Fruit fly (Drosophila melanogaster): ENCODE results near the gene CG13891.

CG13891 gene

DNA sequence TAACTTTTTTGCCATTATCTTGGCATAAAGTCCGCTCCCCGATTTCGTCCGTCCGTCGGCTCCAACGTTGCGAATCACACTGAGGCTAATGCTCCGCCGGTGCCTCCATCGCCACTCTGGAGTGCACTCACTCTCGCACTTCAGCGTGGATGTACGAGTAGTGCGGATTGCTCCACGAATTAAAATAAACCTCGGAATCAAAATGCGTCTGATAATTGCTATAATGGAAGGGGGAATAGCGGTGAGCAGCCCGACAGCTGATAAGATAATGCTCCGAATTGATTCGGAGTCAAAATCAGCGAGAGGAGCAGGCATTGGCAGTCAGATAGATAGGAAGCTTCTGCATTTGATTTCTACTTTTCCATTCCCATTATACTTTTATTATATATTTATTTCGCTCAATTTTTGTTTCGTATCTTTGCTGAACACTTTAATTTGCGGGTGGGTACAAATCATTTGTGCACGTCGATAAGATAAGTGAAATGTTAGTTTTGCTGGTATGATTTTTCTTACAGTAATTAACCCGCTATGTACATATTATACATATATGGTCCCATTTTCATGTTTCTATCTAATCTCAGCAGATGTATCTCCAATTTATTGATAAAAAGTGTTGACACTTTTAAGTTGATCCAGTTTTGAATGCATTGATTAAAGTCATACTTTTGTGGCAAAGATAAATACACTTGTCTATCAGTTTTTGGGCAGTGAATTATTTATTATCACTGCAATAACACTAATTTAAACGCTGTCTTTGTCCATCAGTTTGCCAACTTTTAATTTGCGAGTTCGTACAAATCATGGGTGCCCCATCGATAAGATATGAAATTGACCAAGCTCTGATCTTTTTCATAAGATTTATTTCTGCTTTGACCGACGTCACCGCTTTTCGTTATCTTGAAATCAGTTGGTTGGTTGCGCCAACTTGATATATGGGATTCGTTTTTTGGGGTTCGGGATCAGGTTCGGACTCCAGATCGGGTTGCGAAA, 14.6 kb upstream of the CG13891 start:
- TF ChIP-seq EcR (GFP tag; optimal IDR thresholded peaks at IDR 0.05), result peak; percentile 72
- 0 out of 2 replicates have a peak, but pooled peaks have one; percentile 13 for TF ChIP-seq CG32121 (GFP tag; IDR thresholded peaks at IDR 0.05)
- TF ChIP-seq CG12605 (GFP tag; IDR thresholded peaks at IDR 0.05), result no peak

dm6 chr3L:447249-447648, 13.5 kb upstream of the CG13891 start:
- TF ChIP-seq CG32121 (GFP tag; IDR thresholded peaks at IDR 0.05) (no peak), fd96Ca (GFP tag; IDR thresholded peaks at IDR 0.05) (no peak), CG12605 (GFP tag; IDR thresholded peaks at IDR 0.05) (no peak; the same call in 1 of the 2 replicates), CG15710 (tag; optimal IDR thresholded peaks at IDR 0.05) (no peak), CG8301 (tag; optimal IDR thresholded peaks at IDR 0.05) (no peak), CG34367 (tag; optimal IDR thresholded peaks at IDR 0.05) (no peak), CG13204 (GFP tag; optimal IDR thresholded peaks at IDR 0.05) (no peak), CG14655 (GFP tag; optimal IDR thresholded peaks at IDR 0.05) (no peak), gl (tag; optimal IDR thresholded peaks at IDR 0.05) (no peak), rn (GFP tag; IDR thresholded peaks at IDR 0.05) (no peak), D1 (tag; optimal IDR thresholded peaks at IDR 0.05) (no peak), CG4496 (GFP tag; IDR thresholded peaks at IDR 0.05) (no peak; the same call in 2 of the 3 replicates), Pif1B (GFP tag; optimal IDR thresholded peaks at IDR 0.05) (no peak), CG10348 (GFP tag; IDR thresholded peaks at IDR 0.05) (no peak)

DNA sequence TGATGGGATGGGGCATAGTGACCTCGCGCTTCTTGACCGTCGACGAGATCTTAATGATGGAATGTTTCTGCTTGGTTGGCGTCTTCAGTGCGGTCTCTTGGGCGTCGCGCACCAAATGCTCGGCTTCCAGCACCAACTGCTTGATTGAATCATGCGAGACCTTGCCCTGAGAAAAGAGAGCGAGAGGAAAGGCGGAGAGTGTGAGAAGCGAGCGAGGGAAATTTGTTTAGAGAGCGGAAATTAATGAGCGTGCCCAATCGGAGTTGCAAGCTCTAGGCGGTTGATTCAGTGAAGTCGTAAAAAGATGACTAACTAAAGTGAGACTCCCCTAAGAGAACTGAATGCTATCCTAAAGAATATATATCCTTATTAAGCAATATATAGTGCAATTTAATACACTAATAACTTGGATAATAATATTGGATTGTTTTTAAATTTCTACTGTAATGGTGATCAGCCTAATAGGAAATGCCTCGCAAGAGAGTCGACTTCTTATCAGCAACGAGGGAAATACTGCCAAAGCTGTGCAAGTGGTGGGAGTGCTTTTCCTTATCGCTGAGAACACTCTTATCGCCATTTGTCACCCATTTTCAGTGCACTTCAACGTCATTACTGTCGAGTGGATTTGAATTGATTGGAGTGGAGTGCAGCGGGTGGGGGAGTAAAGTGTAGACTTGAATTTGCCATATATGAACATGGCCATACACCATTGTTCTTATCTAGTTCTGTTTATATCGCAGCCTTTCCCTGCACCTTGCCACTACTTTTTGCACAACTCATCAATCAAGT, 12.2 kb upstream of the CG13891 start:
- no peak for TF ChIP-seq CG10348 (GFP tag; IDR thresholded peaks at IDR 0.05)
- TF ChIP-seq CG14655 (GFP tag; optimal IDR thresholded peaks at IDR 0.05), result peak; percentile 1
- TF ChIP-seq EcR (GFP tag; optimal IDR thresholded peaks at IDR 0.05), result no peak
- TF ChIP-seq CG17806 (tag; optimal IDR thresholded peaks at IDR 0.05), result no peak
- TF ChIP-seq Pif1A (GFP tag; optimal IDR thresholded peaks at IDR 0.05), result peak; percentile 18
- TF ChIP-seq CG32121 (GFP tag; IDR thresholded peaks at IDR 0.05), result no peak
- TF ChIP-seq Ets98B (GFP tag; IDR thresholded peaks at IDR 0.05), result no peak
- no peak for TF ChIP-seq CG9948 (tag; optimal IDR thresholded peaks at IDR 0.05)
- no peak for TF ChIP-seq Snoo (tag; optimal IDR thresholded peaks at IDR 0.05)
- no peak for TF ChIP-seq CG34367 (tag; optimal IDR thresholded peaks at IDR 0.05)
- no peak for TF ChIP-seq CG12605 (GFP tag; IDR thresholded peaks at IDR 0.05)
- TF ChIP-seq CG4496 (GFP tag; IDR thresholded peaks at IDR 0.05), result 0 out of 3 replicates have a peak, but pooled peaks have one; percentile 38
- no peak for TF ChIP-seq CG8159 (tag; optimal IDR thresholded peaks at IDR 0.05)
- TF ChIP-seq CG8301 (tag; optimal IDR thresholded peaks at IDR 0.05), result peak; percentile 3
- TF ChIP-seq fd96Ca (GFP tag; IDR thresholded peaks at IDR 0.05), result no peak
- TF ChIP-seq rn (GFP tag; IDR thresholded peaks at IDR 0.05), result no peak
- no peak for TF ChIP-seq Pif1B (GFP tag; optimal IDR thresholded peaks at IDR 0.05)
- peak; percentile 7 for TF ChIP-seq gl (tag; optimal IDR thresholded peaks at IDR 0.05)
- TF ChIP-seq D1 (tag; optimal IDR thresholded peaks at IDR 0.05), result no peak
- no peak for TF ChIP-seq CG15710 (tag; optimal IDR thresholded peaks at IDR 0.05)
- no peak for TF ChIP-seq CG13204 (GFP tag; optimal IDR thresholded peaks at IDR 0.05)

- TF ChIP-seq Pif1A (GFP tag; optimal IDR thresholded peaks at IDR 0.05) (no peak), rn (GFP tag; IDR thresholded peaks at IDR 0.05) (no peak)
Measured at dm6 chr3L:441644-442193, 8.0 kb upstream of the CG13891 start.

- TF ChIP-seq CG17806 (tag; optimal IDR thresholded peaks at IDR 0.05), result peak; percentile 56
- TF ChIP-seq Pif1B (GFP tag; optimal IDR thresholded peaks at IDR 0.05), result peak; percentile 32
- peak; percentile 58 for TF ChIP-seq CG9948 (tag; optimal IDR thresholded peaks at IDR 0.05)
- TF ChIP-seq D1 (tag; optimal IDR thresholded peaks at IDR 0.05), result no peak
- no peak for TF ChIP-seq CG10348 (GFP tag; IDR thresholded peaks at IDR 0.05)
- peak; percentile 75 for TF ChIP-seq CG32121 (GFP tag; IDR thresholded peaks at IDR 0.05)
- peak; percentile 11 for TF ChIP-seq CG34367 (tag; optimal IDR thresholded peaks at IDR 0.05)
- TF ChIP-seq Pif1A (GFP tag; optimal IDR thresholded peaks at IDR 0.05), result no peak
- peak; percentile 47; the same call in 1 of the 2 replicates for TF ChIP-seq CG12605 (GFP tag; IDR thresholded peaks at IDR 0.05)
- peak; percentile 45 for TF ChIP-seq CG15710 (tag; optimal IDR thresholded peaks at IDR 0.05)
- TF ChIP-seq Snoo (tag; optimal IDR thresholded peaks at IDR 0.05), result peak; percentile 22
- TF ChIP-seq gl (tag; optimal IDR thresholded peaks at IDR 0.05), result no peak
- TF ChIP-seq EcR (GFP tag; optimal IDR thresholded peaks at IDR 0.05), result no peak
- peak; percentile 71 for TF ChIP-seq Ets98B (GFP tag; IDR thresholded peaks at IDR 0.05)
- TF ChIP-seq CG13204 (GFP tag; optimal IDR thresholded peaks at IDR 0.05), result no peak
- TF ChIP-seq CG14655 (GFP tag; optimal IDR thresholded peaks at IDR 0.05), result peak; percentile 51
- peak; percentile 42 for TF ChIP-seq CG8301 (tag; optimal IDR thresholded peaks at IDR 0.05)
- TF ChIP-seq fd96Ca (GFP tag; IDR thresholded peaks at IDR 0.05), result 0 out of 3 replicates have a peak, but pooled peaks have one; percentile 44
- TF ChIP-seq rn (GFP tag; IDR thresholded peaks at IDR 0.05), result no peak
- TF ChIP-seq CG8159 (tag; optimal IDR thresholded peaks at IDR 0.05), result peak; percentile 62
- peak; percentile 77 for TF ChIP-seq CG4496 (GFP tag; IDR thresholded peaks at IDR 0.05)
Measured at dm6 chr3L:441035-441604, 7.4 kb upstream of the CG13891 start.
